Fruit fly (Drosophila melanogaster): ENCODE data around the gene CG18599.

Gene CG18599

DNA sequence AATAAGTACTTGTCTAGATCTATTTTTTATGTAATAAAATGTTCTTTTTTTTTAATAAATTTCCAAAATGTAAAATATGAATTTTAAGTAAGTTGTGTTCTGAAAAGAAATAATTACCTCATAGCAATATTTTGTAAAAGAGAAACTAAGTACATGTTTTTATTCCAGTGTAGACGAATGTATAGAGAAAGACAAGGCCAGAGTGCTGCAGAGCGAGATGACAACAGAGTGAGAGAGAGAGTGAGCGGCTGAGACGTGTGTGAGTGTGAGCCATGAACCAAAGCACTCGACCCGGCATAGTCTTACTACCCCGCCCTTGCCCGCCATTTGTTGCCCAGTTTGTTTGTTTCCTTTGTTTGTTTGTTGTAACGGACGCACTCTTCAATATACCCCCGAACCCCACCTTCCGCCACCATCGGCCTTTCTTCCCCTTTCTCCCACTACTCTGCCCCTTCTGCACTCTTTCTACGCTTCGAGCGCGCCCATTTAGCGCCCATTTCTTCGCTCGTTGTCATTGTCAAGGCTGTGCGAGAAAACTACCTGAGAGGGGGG lies 43.9 kb downstream of the CG18599 start (continued):
- peak; percentile 41 for TF ChIP-seq NC2α (GFP tag; optimal IDR thresholded peaks at IDR 0.05)
- no peak for TF ChIP-seq Stat92E (GFP tag; optimal IDR thresholded peaks at IDR 0.05)
- TF ChIP-seq Dip2 (GFP tag; IDR thresholded peaks at IDR 0.05): no peak
- TF ChIP-seq zfh2 (GFP tag; optimal IDR thresholded peaks at IDR 0.05): no peak
- TF ChIP-seq Bgb (GFP tag; IDR thresholded peaks at IDR 0.05; ENCODE audit: partially characterized antibody): peak; percentile 62; the same call in 1 of the 2 replicates
- TF ChIP-seq NfI (GFP tag; optimal IDR thresholded peaks at IDR 0.05): peak; percentile 15
- TF ChIP-seq Scr (GFP tag; IDR thresholded peaks at IDR 0.05; ENCODE audit: partially characterized antibody): no peak
- no peak for TF ChIP-seq Neu2 (GFP tag; optimal IDR thresholded peaks at IDR 0.05; ENCODE audit: borderline replicate concordance)
- TF ChIP-seq Drgx (GFP tag; IDR thresholded peaks at IDR 0.05): peak; percentile 44; the same call in 1 of the 2 replicates
- peak; percentile 24 for TF ChIP-seq CG8281 (tag; optimal IDR thresholded peaks at IDR 0.05)
- TF ChIP-seq fd64A (GFP tag; optimal IDR thresholded peaks at IDR 0.05): peak; percentile 79
- no peak for TF ChIP-seq exex (tag; optimal IDR thresholded peaks at IDR 0.05)
- TF ChIP-seq dimm (GFP tag; IDR thresholded peaks at IDR 0.05): no peak
- peak; percentile 26 for TF ChIP-seq eyg (GFP tag; optimal IDR thresholded peaks at IDR 0.05)
- TF ChIP-seq ind (GFP tag; optimal IDR thresholded peaks at IDR 0.05): no peak
- peak; percentile 71 for TF ChIP-seq Nf-YC (tag; optimal IDR thresholded peaks at IDR 0.05)
- TF ChIP-seq tap (tag; optimal IDR thresholded peaks at IDR 0.05): no peak
- peak; percentile 62 for TF ChIP-seq CG6689 (GFP tag; IDR thresholded peaks at IDR 0.05)
- no peak for TF ChIP-seq Opbp (GFP tag; IDR thresholded peaks at IDR 0.05; ENCODE audit: partially characterized antibody)
- TF ChIP-seq CG7357 (GFP tag; IDR thresholded peaks at IDR 0.05): no peak
- peak; percentile 24 for TF ChIP-seq CG10147 (GFP tag; optimal IDR thresholded peaks at IDR 0.05)
- TF ChIP-seq CG8359 (GFP tag; optimal IDR thresholded peaks at IDR 0.05; ENCODE audit: borderline replicate concordance): peak; percentile 59
- TF ChIP-seq Taf1 (GFP tag; IDR thresholded peaks at IDR 0.05): peak; percentile 57
- peak; percentile 8 for TF ChIP-seq CG33213 (GFP tag; optimal IDR thresholded peaks at IDR 0.05)
- TF ChIP-seq CG1603 (tag; optimal IDR thresholded peaks at IDR 0.05): peak; percentile 79
- peak; percentile 16 for TF ChIP-seq Myb (GFP tag; optimal IDR thresholded peaks at IDR 0.05)
- peak; percentile 46 for TF ChIP-seq Dip3 (GFP tag; optimal IDR thresholded peaks at IDR 0.05)
- no peak for TF ChIP-seq kay (GFP tag; optimal IDR thresholded peaks at IDR 0.05)
- TF ChIP-seq cg (GFP tag; optimal IDR thresholded peaks at IDR 0.05): peak; percentile 55
- no peak for TF ChIP-seq da (GFP tag; optimal IDR thresholded peaks at IDR 0.05)
- peak; percentile 44 for TF ChIP-seq nerfin-1 (tag; optimal IDR thresholded peaks at IDR 0.05)
- TF ChIP-seq gt (GFP tag; IDR thresholded peaks at IDR 0.05): 0 out of 2 replicates have a peak, but pooled peaks have one; percentile 20

DNA sequence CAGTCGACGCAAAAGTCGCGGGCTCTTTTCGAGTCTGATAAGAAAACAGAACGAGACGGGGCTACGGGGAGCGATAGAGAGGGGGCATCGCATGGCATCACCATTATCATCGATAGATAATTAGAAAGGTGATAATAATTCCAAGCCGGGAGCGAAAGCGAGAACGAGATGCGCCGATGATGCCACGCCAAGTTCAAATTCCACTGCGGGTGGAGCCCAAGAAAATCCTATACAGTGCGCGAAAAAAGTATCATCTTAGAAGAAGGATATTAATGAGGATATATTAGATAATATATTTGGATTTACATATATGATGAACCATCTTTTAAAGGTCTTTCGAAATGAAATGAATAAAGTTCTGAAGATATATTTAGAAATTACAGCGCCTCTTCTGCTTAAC lies 45.2 kb downstream of the CG18599 start:
- no peak for TF ChIP-seq CG3726 (GFP tag; IDR thresholded peaks at IDR 0.05)
- peak; percentile 60 for TF ChIP-seq nom (GFP tag; optimal IDR thresholded peaks at IDR 0.05)
- TF ChIP-seq sug (tag; optimal IDR thresholded peaks at IDR 0.05): peak; percentile 20
- TF ChIP-seq CG34376 (GFP tag; optimal IDR thresholded peaks at IDR 0.05): peak; percentile 42
- TF ChIP-seq CG6254 (GFP tag; optimal IDR thresholded peaks at IDR 0.05): no peak
- TF ChIP-seq CG9932 (GFP tag; IDR thresholded peaks at IDR 0.05): no peak
- no peak for TF ChIP-seq Sry-β (GFP tag; optimal IDR thresholded peaks at IDR 0.05)
- no peak for TF ChIP-seq Dbx (GFP tag; IDR thresholded peaks at IDR 0.05)
- no peak for TF ChIP-seq CG4820 (GFP tag; optimal IDR thresholded peaks at IDR 0.05)
- TF ChIP-seq Med (GFP tag): peak; percentile 3
- no peak for TF ChIP-seq CG6813 (GFP tag; optimal IDR thresholded peaks at IDR 0.05)

Measured in whole organism, embryonic.